Worm (Caenorhabditis elegans): Measurements from ENCODE around the gene C34C12.8.

- TF ChIP-seq tbx-37 (GFP tag; conservative IDR thresholded peaks at IDR 0.05) (no peak), ama-1 (optimal IDR thresholded peaks at IDR 0.05) (peak; percentile 53), hmg-4 (GFP tag; optimal IDR thresholded peaks at IDR 0.05) (no peak), tbx-11 (GFP tag; IDR thresholded peaks at IDR 0.05) (no peak)
These were observed 42.1 kb downstream of the C34C12.8 start, which contains the start of gene M01F1.8 for ce11 chrIII:3502215-3502838.

Data from whole organism, early embryonic.